Comparison of ENCODE assay signal across 1 fruit fly cellular context in genomic region chr3L:19100188-19100587, dm6.
TF ChIP-seq lines count a peak whose summit lies in the region.

Gem2 (minus strand) TSS chr3L:19100363.

TF ChIP-seq in whole organism, embryonic, 481 proteins besides CTCF, POLR2A, EP300 and RAD21 (continued from another document and continues in another):
- TF ChIP-seq Gug (GFP tag; IDR thresholded peaks at IDR 0.05; lab: Robert Waterston, UW) (no peak), Oli (tag; optimal IDR thresholded peaks at IDR 0.05; lab: Kevin White, UChicago) (no peak), CG18011 (GFP tag; optimal IDR thresholded peaks at IDR 0.05; lab: Kevin White, UChicago) (no peak), CG18619 (GFP tag; optimal IDR thresholded peaks at IDR 0.05; lab: Kevin White, UChicago) (no peak), CG2712 (tag; optimal IDR thresholded peaks at IDR 0.05; lab: Kevin White, UChicago) (peak; percentile 7), Sin3A (optimal IDR thresholded peaks at IDR 0.05; lab: Kevin White, UChicago) (peak; percentile 22), CG4282 (GFP tag; optimal IDR thresholded peaks at IDR 0.05; lab: Kevin White, UChicago) (no peak), Hr78 (GFP tag; optimal IDR thresholded peaks at IDR 0.05; lab: Kevin White, UChicago) (no peak), CG13296 (GFP tag; optimal IDR thresholded peaks at IDR 0.05; lab: Kevin White, UChicago) (no peak), BEAF-32 (GFP tag; optimal IDR thresholded peaks at IDR 0.05; lab: Kevin White, UChicago) (peak; percentile 34), rib (GFP tag; IDR thresholded peaks at IDR 0.05; lab: Robert Waterston, UW) (no peak), YL-1 (GFP tag; optimal IDR thresholded peaks at IDR 0.05; lab: Kevin White, UChicago) (peak; percentile 35), pzg (GFP tag; optimal IDR thresholded peaks at IDR 0.05; lab: Kevin White, UChicago) (peak; percentile 72), CG17568 (GFP tag; optimal IDR thresholded peaks at IDR 0.05; lab: Kevin White, UChicago) (no peak), sens (GFP tag; lab: Kevin White, UChicago) (no peak), Doc3 (GFP tag; IDR thresholded peaks at IDR 0.05; lab: Robert Waterston, UW; ENCODE audit: partially characterized antibody) (no peak), CG11504 (tag; optimal IDR thresholded peaks at IDR 0.05; lab: Kevin White, UChicago) (no peak), CG3726 (GFP tag; IDR thresholded peaks at IDR 0.05; lab: Robert Waterston, UW) (no peak), dysf (GFP tag; IDR thresholded peaks at IDR 0.05; lab: Robert Waterston, UW) (no peak), stwl (tag; optimal IDR thresholded peaks at IDR 0.05; lab: Kevin White, UChicago) (peak; percentile 98), h (optimal IDR thresholded peaks at IDR 0.05; lab: Kevin White, UChicago) (no peak), Elba2 (GFP tag; optimal IDR thresholded peaks at IDR 0.05; lab: Kevin White, UChicago) (peak; percentile 54), hbn (GFP tag; IDR thresholded peaks at IDR 0.05; lab: Robert Waterston, UW; ENCODE audit: partially characterized antibody) (no peak), gcm2 (GFP tag; optimal IDR thresholded peaks at IDR 0.05; lab: Kevin White, UChicago) (no peak), CG14710 (tag; optimal IDR thresholded peaks at IDR 0.05; lab: Kevin White, UChicago) (peak; percentile 42), croc (GFP tag; conservative IDR thresholded peaks at IDR 0.05; lab: Robert Waterston, UW) (no peak), CG31365 (tag; optimal IDR thresholded peaks at IDR 0.05; lab: Kevin White, UChicago) (no peak), trem (tag; optimal IDR thresholded peaks at IDR 0.05; lab: Kevin White, UChicago) (peak; percentile 43), sisA (GFP tag; IDR thresholded peaks at IDR 0.05; lab: Robert Waterston, UW) (no peak), Nf-YA (GFP tag; IDR thresholded peaks at IDR 0.05; lab: Robert Waterston, UW) (no peak), lola (GFP tag; optimal IDR thresholded peaks at IDR 0.05; lab: Kevin White, UChicago) (no peak), CG33213 (GFP tag; optimal IDR thresholded peaks at IDR 0.05; lab: Kevin White, UChicago) (peak; percentile 21), Neu2 (GFP tag; optimal IDR thresholded peaks at IDR 0.05; lab: Kevin White, UChicago; ENCODE audit: borderline replicate concordance) (no peak), CG11085 (GFP tag; IDR thresholded peaks at IDR 0.05; lab: Robert Waterston, UW) (no peak), crol (GFP tag; IDR thresholded peaks at IDR 0.05; lab: Robert Waterston, UW) (no peak), Nf-YB (GFP tag; optimal IDR thresholded peaks at IDR 0.05; lab: Kevin White, UChicago) (no peak), CG10321 (GFP tag; IDR thresholded peaks at IDR 0.05; lab: Robert Waterston, UW) (no peak), tin (GFP tag; optimal IDR thresholded peaks at IDR 0.05; lab: Kevin White, UChicago) (no peak), stc (GFP tag; IDR thresholded peaks at IDR 0.05; lab: Robert Waterston, UW) (no peak), NK7.1 (GFP tag; optimal IDR thresholded peaks at IDR 0.05; lab: Kevin White, UChicago) (no peak), B-H2 (GFP tag; optimal IDR thresholded peaks at IDR 0.05; lab: Kevin White, UChicago) (no peak), abd-A (tag; optimal IDR thresholded peaks at IDR 0.05; lab: Kevin White, UChicago) (no peak), CG15073 (GFP tag; optimal IDR thresholded peaks at IDR 0.05; lab: Kevin White, UChicago) (no peak), Hr3 (GFP tag; optimal IDR thresholded peaks at IDR 0.05; lab: Kevin White, UChicago) (no peak), Kr (GFP tag; optimal IDR thresholded peaks at IDR 0.05; lab: Kevin White, UChicago) (no peak), wor (GFP tag; IDR thresholded peaks at IDR 0.05; lab: Robert Waterston, UW) (no peak), CG4328 (GFP tag; optimal IDR thresholded peaks at IDR 0.05; lab: Kevin White, UChicago) (no peak), dimm (GFP tag; IDR thresholded peaks at IDR 0.05; lab: Robert Waterston, UW) (no peak), sug (tag; optimal IDR thresholded peaks at IDR 0.05; lab: Kevin White, UChicago) (no peak), lilli (GFP tag; optimal IDR thresholded peaks at IDR 0.05; lab: Kevin White, UChicago) (no peak), CG6175 (GFP tag; IDR thresholded peaks at IDR 0.05; lab: Robert Waterston, UW) (no peak), CG15011 (GFP tag; optimal IDR thresholded peaks at IDR 0.05; lab: Kevin White, UChicago) (no peak), Vsx1 (GFP tag; optimal IDR thresholded peaks at IDR 0.05; lab: Kevin White, UChicago) (no peak), HmgD (GFP tag; optimal IDR thresholded peaks at IDR 0.05; lab: Kevin White, UChicago) (no peak), CG2889 (GFP tag; IDR thresholded peaks at IDR 0.05; lab: Robert Waterston, UW) (no peak), ase (GFP tag; IDR thresholded peaks at IDR 0.05; lab: Robert Waterston, UW) (no peak), Pdp1 (GFP tag; optimal IDR thresholded peaks at IDR 0.05; lab: Kevin White, UChicago) (peak in 1 of 2 experiments; percentile 10), grau (tag; optimal IDR thresholded peaks at IDR 0.05; lab: Kevin White, UChicago) (no peak), CG18262 (tag; optimal IDR thresholded peaks at IDR 0.05; lab: Kevin White, UChicago) (no peak), scrt (GFP tag; optimal IDR thresholded peaks at IDR 0.05; lab: Kevin White, UChicago) (no peak), Taf1 (GFP tag; IDR thresholded peaks at IDR 0.05; lab: Robert Waterston, UW) (no peak), MESR4 (GFP tag; optimal IDR thresholded peaks at IDR 0.05; lab: Kevin White, UChicago) (peak; percentile 17), CG3847 (GFP tag; IDR thresholded peaks at IDR 0.05; lab: Robert Waterston, UW) (0 out of 2 replicates have a peak, but pooled peaks have one; percentile 22), mirr (GFP tag; optimal IDR thresholded peaks at IDR 0.05; lab: Kevin White, UChicago) (no peak), CG6765 (GFP tag; optimal IDR thresholded peaks at IDR 0.05; lab: Kevin White, UChicago) (no peak), CG2116 (GFP tag; optimal IDR thresholded peaks at IDR 0.05; lab: Kevin White, UChicago) (peak; percentile 24), Ets97D (GFP tag; optimal IDR thresholded peaks at IDR 0.05; lab: Kevin White, UChicago) (peak; percentile 56), so (GFP tag; IDR thresholded peaks at IDR 0.05; lab: Robert Waterston, UW) (no peak), Sox102F (GFP tag; optimal IDR thresholded peaks at IDR 0.05; lab: Kevin White, UChicago) (no peak), bab2 (GFP tag; optimal IDR thresholded peaks at IDR 0.05; lab: Kevin White, UChicago) (no peak), sob (GFP tag; IDR thresholded peaks at IDR 0.05; lab: Robert Waterston, UW) (no peak), CG10147 (GFP tag; optimal IDR thresholded peaks at IDR 0.05; lab: Kevin White, UChicago) (no peak), Lpt (GFP tag; optimal IDR thresholded peaks at IDR 0.05; lab: Kevin White, UChicago) (no peak), amos (GFP tag; IDR thresholded peaks at IDR 0.05; lab: Robert Waterston, UW; ENCODE audit: partially characterized antibody) (no peak; the same call in 1 of the 2 replicates), Hsf (GFP tag; optimal IDR thresholded peaks at IDR 0.05; lab: Kevin White, UChicago) (no peak), CG11398 (GFP tag; optimal IDR thresholded peaks at IDR 0.05; lab: Kevin White, UChicago) (no peak), E2f2 (GFP tag; IDR thresholded peaks at IDR 0.05; lab: Robert Waterston, UW) (peak; percentile 80), wek (GFP tag; optimal IDR thresholded peaks at IDR 0.05; lab: Kevin White, UChicago) (no peak), CG12942 (GFP tag; optimal IDR thresholded peaks at IDR 0.05; lab: Kevin White, UChicago) (no peak), CG15514 (GFP tag; optimal IDR thresholded peaks at IDR 0.05; lab: Kevin White, UChicago) (peak; percentile 44), danr (GFP tag; IDR thresholded peaks at IDR 0.05; lab: Robert Waterston, UW) (no peak), CG10654 (GFP tag; optimal IDR thresholded peaks at IDR 0.05; lab: Kevin White, UChicago) (no peak), zen (tag; optimal IDR thresholded peaks at IDR 0.05; lab: Kevin White, UChicago) (no peak), CG17912 (GFP tag; optimal IDR thresholded peaks at IDR 0.05; lab: Kevin White, UChicago) (no peak), ash1 (GFP tag; optimal IDR thresholded peaks at IDR 0.05; lab: Kevin White, UChicago) (no peak), mld (GFP tag; IDR thresholded peaks at IDR 0.05; lab: Robert Waterston, UW; ENCODE audit: partially characterized antibody) (no peak), Med (GFP tag; lab: Kevin White, UChicago) (peak; percentile 64), CG4854 (GFP tag; optimal IDR thresholded peaks at IDR 0.05; lab: Kevin White, UChicago) (no peak), CG13123 (GFP tag; optimal IDR thresholded peaks at IDR 0.05; lab: Kevin White, UChicago) (no peak), CG3407 (GFP tag; optimal IDR thresholded peaks at IDR 0.05; lab: Kevin White, UChicago) (no peak), tna (GFP tag; IDR thresholded peaks at IDR 0.05; lab: Robert Waterston, UW; ENCODE audit: partially characterized antibody) (no peak), GATAe (GFP tag; conservative IDR thresholded peaks at IDR 0.05; lab: Robert Waterston, UW) (no peak), prd (optimal IDR thresholded peaks at IDR 0.05; lab: Kevin White, UChicago) (no peak), prd (GFP tag; IDR thresholded peaks at IDR 0.05; lab: Robert Waterston, UW) (0 out of 3 replicates have a peak, but pooled peaks have one; percentile 7), dmrt11E (tag; optimal IDR thresholded peaks at IDR 0.05; lab: Kevin White, UChicago) (no peak), Mad (GFP tag; optimal IDR thresholded peaks at IDR 0.05; lab: Kevin White, UChicago) (no peak), CG17385 (GFP tag; optimal IDR thresholded peaks at IDR 0.05; lab: Kevin White, UChicago) (no peak), Usf (GFP tag; optimal IDR thresholded peaks at IDR 0.05; lab: Kevin White, UChicago) (no peak), CG18599 (GFP tag; optimal IDR thresholded peaks at IDR 0.05; lab: Kevin White, UChicago) (no peak), CG4707 (GFP tag; optimal IDR thresholded peaks at IDR 0.05; lab: Kevin White, UChicago) (no peak), Abd-B (GFP tag; optimal IDR thresholded peaks at IDR 0.05; lab: Kevin White, UChicago) (no peak), CG15479 (GFP tag; optimal IDR thresholded peaks at IDR 0.05; lab: Kevin White, UChicago) (no peak), ERR (GFP tag; optimal IDR thresholded peaks at IDR 0.05; lab: Kevin White, UChicago) (no peak), CG7556 (GFP tag; optimal IDR thresholded peaks at IDR 0.05; lab: Kevin White, UChicago) (no peak), CG31388 (GFP tag; optimal IDR thresholded peaks at IDR 0.05; lab: Kevin White, UChicago) (no peak), CG8359 (GFP tag; optimal IDR thresholded peaks at IDR 0.05; lab: Kevin White, UChicago; ENCODE audit: borderline replicate concordance) (no peak), jumu (GFP tag; optimal IDR thresholded peaks at IDR 0.05; lab: Kevin White, UChicago) (no peak), H2.0 (GFP tag; IDR thresholded peaks at IDR 0.05; lab: Robert Waterston, UW) (0 out of 2 replicates have a peak, but pooled peaks have one; percentile 4), Hmr (GFP tag; optimal IDR thresholded peaks at IDR 0.05; lab: Kevin White, UChicago) (no peak), CG1603 (tag; optimal IDR thresholded peaks at IDR 0.05; lab: Kevin White, UChicago) (peak; percentile 56), Hey (tag; optimal IDR thresholded peaks at IDR 0.05; lab: Kevin White, UChicago) (no peak), CG11695 (GFP tag; IDR thresholded peaks at IDR 0.05; lab: Robert Waterston, UW) (no peak), CG1792 (GFP tag; optimal IDR thresholded peaks at IDR 0.05; lab: Kevin White, UChicago) (no peak), wdn (GFP tag; IDR thresholded peaks at IDR 0.05; lab: Robert Waterston, UW) (no peak), CG9797 (GFP tag; optimal IDR thresholded peaks at IDR 0.05; lab: Kevin White, UChicago) (peak; percentile 77), Dek (tag; optimal IDR thresholded peaks at IDR 0.05; lab: Kevin White, UChicago) (no peak), CG17802 (tag; optimal IDR thresholded peaks at IDR 0.05; lab: Kevin White, UChicago) (no peak), CG16815 (GFP tag; optimal IDR thresholded peaks at IDR 0.05; lab: Kevin White, UChicago) (no peak), zen2 (GFP tag; IDR thresholded peaks at IDR 0.05; lab: Robert Waterston, UW; ENCODE audit: partially characterized antibody) (no peak), twi (tag; optimal IDR thresholded peaks at IDR 0.05; lab: Kevin White, UChicago) (no peak), zfh1 (GFP tag; IDR thresholded peaks at IDR 0.05; lab: Robert Waterston, UW) (no peak), CG30403 (GFP tag; optimal IDR thresholded peaks at IDR 0.05; lab: Kevin White, UChicago) (no peak), knrl (GFP tag; IDR thresholded peaks at IDR 0.05; lab: Robert Waterston, UW; ENCODE audit: partially characterized antibody) (no peak), CG3995 (GFP tag; optimal IDR thresholded peaks at IDR 0.05; lab: Kevin White, UChicago) (no peak), lmd (GFP tag; IDR thresholded peaks at IDR 0.05; lab: Robert Waterston, UW) (no peak), btn (GFP tag; optimal IDR thresholded peaks at IDR 0.05; lab: Kevin White, UChicago) (no peak), ssp (GFP tag; IDR thresholded peaks at IDR 0.05; lab: Robert Waterston, UW) (no peak), CG6813 (GFP tag; optimal IDR thresholded peaks at IDR 0.05; lab: Kevin White, UChicago) (no peak), CG30020 (tag; optimal IDR thresholded peaks at IDR 0.05; lab: Kevin White, UChicago) (no peak), cwo (GFP tag; optimal IDR thresholded peaks at IDR 0.05; lab: Kevin White, UChicago) (no peak), CG7745 (tag; optimal IDR thresholded peaks at IDR 0.05; lab: Kevin White, UChicago) (no peak), CG17361 (GFP tag; IDR thresholded peaks at IDR 0.05; lab: Robert Waterston, UW) (no peak), gfzf (GFP tag; optimal IDR thresholded peaks at IDR 0.05; lab: Kevin White, UChicago) (peak; percentile 83), NC2β (GFP tag; optimal IDR thresholded peaks at IDR 0.05; lab: Kevin White, UChicago) (no peak), tll (GFP tag; optimal IDR thresholded peaks at IDR 0.05; lab: Kevin White, UChicago) (no peak), luna (GFP tag; optimal IDR thresholded peaks at IDR 0.05; lab: Kevin White, UChicago) (no peak), nmo (GFP tag; optimal IDR thresholded peaks at IDR 0.05; lab: Kevin White, UChicago) (peak; percentile 13), CG15601 (tag; optimal IDR thresholded peaks at IDR 0.05; lab: Kevin White, UChicago) (no peak), CG13287 (GFP tag; IDR thresholded peaks at IDR 0.05; lab: Robert Waterston, UW; ENCODE audit: partially characterized antibody) (peak; percentile 59)
